Fruit fly (Drosophila melanogaster) Kc167 (cell line): ENCODE results near the gene CG6481.

Experiments
- Myc ChIP-seq: fragments of >200 bp; optimal IDR thresholded peaks from 2 replicates; lab custom pipeline; 2017; ENCODE audit warnings: missing external identifiers
- Sin3A ChIP-seq: fragments of >200 bp; optimal IDR thresholded peaks from 2 replicates; lab custom pipeline; 2018; ENCODE audit warnings: missing external identifiers
- h ChIP-seq: fragments of >200 bp; optimal IDR thresholded peaks from 3 replicates; lab custom pipeline; 2018; ENCODE audit warnings: missing external identifiers
- insv ChIP-seq: fragments of >200 bp; optimal IDR thresholded peaks from 3 replicates; lab custom pipeline; 2018; ENCODE audit warnings: missing external identifiers
- psq ChIP-seq: fragments of >200 bp; optimal IDR thresholded peaks from 2 replicates; lab custom pipeline; 2017; ENCODE audit warnings: missing external identifiers
- ttk ChIP-seq: sonication (Bioruptor generic); optimal IDR thresholded peaks from 2 replicates; lab custom pipeline; 2017; ENCODE audit warnings: missing external identifiers

CG6481 gene

DNA sequence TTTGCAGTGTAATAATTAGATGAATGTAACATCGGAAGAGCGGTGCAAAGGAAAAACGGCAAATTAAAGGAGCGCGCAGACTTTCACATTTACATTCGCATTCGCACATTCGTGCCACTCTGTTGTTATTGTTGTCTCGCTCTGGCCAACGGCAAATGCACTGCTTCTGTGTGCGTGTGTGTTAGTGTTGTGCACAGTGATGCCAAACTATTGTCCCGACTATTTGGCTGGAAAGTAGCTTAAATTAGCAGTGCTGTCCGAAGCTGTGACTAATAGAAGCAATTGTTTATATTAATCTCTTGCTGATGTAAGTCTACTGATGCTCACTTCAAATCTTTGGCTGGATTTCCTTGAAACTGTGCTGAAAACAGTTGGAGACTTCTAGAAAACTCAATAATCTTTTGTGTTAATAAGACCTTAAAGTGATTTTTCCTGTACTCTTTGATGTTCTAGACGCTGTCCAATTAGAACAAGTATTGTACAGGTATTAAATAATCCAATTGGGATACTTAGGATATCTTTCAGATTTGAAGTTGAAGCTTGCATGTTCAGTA, 6.2 kb downstream of the CG6481 start:
- TF ChIP-seq Sin3A (lab: Kevin White, UChicago) (no peak), psq (no peak), Myc (lab: Kevin White, UChicago) (no peak), ttk (lab: Kevin White, UChicago) (no peak), h (no peak), insv (lab: Kevin White, UChicago) (no peak)

DNA sequence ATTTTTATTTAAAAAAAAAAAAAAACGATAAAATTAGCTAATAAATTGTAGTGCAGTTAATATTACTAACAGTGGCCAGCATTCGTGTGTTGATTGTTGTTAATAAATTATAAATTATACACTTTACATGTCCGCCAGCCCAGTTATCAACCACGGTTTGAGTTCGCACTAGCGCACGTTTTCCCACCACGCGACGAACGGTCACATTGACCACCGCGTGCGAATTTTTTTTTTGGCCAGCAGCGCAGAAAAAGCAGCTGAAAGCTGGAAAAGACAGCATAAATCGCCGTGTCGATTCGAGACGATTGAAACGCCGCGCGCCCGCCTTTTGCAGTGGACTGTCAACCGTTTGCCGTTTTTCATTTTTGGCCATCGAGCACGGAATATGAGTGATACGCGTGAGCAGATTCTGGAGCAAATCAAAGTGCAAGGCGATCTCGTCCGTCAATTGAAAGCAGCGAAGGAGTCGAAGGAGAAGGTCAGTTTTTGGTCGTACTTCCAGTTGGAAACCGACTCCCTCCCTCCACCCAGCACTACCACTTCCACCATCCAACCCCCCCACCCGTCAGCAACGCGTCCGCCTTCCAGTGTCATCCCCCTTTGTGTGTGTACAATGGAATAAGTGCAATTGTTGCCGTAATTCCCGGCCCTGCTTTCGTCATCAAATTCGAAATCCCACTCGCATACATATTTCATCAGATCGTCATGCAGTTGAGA, 6.9 kb downstream of the CG6481 start, which contains the start of the genes Bx and HisRS:
Gene Bx, plus strand, starts transcription at position 224 of the 717 bp plus-strand sequence.
Gene HisRS, plus strand, starts transcription at position 224 of the 717 bp plus-strand sequence.
- no peak for TF ChIP-seq ttk (lab: Kevin White, UChicago)
- TF ChIP-seq Sin3A (lab: Kevin White, UChicago) = no peak
- TF ChIP-seq psq = no peak
- no peak for TF ChIP-seq Myc (lab: Kevin White, UChicago)

DNA sequence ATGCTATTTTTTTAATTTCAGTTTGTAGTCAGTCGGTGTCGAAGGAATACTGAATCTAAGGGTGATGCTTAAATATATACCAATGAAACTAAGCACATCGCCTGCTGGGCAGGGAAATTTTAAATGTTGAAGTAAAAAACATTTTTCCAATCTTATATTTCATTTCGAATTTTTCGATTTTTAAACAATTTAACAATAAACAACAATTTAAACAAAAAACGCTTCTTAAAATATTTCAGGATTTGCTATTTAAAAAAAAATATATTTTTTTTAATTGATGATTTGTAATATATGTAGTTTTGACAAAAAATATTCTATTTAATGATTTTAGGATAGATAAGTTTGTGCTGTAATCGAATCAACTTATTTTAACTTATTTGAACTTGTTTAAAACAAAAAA, 7.5 kb downstream of the CG6481 start, which contains the start of gene CG6470:
Gene CG6470, minus strand, starts transcription at position 101 of the 400 bp plus-strand sequence.
- TF ChIP-seq ttk (lab: Kevin White, UChicago) (no peak), psq (no peak), insv (lab: Kevin White, UChicago) (no peak), Myc (lab: Kevin White, UChicago) (no peak), h (no peak), Sin3A (lab: Kevin White, UChicago) (no peak)

DNA sequence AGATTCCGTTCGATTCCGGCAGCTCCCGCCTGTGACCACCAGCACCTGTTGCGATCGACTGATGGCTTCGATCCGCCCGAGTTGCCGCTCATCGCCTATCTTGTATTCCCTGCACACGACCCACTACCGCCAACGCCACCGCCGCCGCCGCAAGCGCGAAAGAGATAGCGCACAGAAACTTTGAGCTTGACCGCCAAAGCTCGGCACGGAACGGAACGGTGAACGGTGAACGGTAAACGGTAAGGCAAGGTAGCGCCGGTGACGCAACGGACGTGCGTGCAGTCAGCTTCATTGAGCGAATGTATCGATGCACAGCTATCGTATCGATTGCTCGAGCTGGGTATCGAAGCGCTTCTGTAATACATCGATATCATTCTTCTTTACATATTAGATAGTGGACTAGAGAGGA, 10.0 kb downstream of the CG6481 start, which contains the start of gene Ggt-1:
Gene Ggt-1, minus strand, starts transcription at position 251 of the 409 bp plus-strand sequence.
- TF ChIP-seq ttk (lab: Kevin White, UChicago) (no peak), psq (no peak), h (no peak), Myc (lab: Kevin White, UChicago) (no peak), Sin3A (lab: Kevin White, UChicago) (no peak), insv (lab: Kevin White, UChicago) (no peak)

DNA sequence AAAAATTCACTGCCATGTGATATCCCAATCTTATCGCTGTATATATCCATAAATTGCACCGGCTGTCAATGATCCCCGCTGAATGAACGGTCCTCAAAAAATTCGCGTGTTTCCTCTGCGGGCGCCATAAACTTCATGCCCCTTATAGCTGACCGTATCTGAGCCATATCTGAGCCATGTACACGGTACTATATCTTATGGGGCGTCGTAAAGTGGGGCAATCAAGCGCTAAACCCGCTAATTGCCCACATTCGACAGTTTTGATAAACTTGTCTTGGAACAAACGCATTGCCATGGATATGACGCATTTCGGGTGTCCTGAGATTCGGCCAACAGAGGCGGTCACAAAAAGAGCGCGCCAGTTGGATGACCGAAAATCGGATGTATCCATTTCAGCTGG, 11.4 kb downstream of the CG6481 start:
- TF ChIP-seq ttk (lab: Kevin White, UChicago) (no peak), Sin3A (lab: Kevin White, UChicago) (no peak), h (no peak)

DNA sequence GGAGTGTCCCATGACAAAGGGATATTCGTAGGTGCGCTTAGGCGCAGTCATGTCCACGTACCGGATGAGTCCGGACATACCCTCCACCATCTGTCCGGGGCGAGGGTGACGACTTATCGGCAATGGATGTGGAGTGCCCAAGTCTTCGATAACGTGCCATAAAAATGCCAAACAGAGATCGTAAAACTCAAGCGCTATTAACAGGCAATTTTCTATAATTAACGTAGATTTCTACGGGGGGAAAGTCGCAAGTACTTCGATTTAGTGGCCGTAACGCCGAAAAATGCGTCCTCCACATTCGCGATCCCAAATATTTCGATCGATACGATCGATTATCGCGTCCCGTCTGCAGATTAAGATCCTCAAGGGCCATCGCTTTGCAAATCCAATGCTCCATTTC, 12.8 kb downstream of the CG6481 start:
- no peak for TF ChIP-seq Myc (lab: Kevin White, UChicago)
- no peak for TF ChIP-seq Sin3A (lab: Kevin White, UChicago)
- no peak for TF ChIP-seq ttk (lab: Kevin White, UChicago)
- TF ChIP-seq insv (lab: Kevin White, UChicago) = no peak
- no peak for TF ChIP-seq psq
- TF ChIP-seq h = no peak

DNA sequence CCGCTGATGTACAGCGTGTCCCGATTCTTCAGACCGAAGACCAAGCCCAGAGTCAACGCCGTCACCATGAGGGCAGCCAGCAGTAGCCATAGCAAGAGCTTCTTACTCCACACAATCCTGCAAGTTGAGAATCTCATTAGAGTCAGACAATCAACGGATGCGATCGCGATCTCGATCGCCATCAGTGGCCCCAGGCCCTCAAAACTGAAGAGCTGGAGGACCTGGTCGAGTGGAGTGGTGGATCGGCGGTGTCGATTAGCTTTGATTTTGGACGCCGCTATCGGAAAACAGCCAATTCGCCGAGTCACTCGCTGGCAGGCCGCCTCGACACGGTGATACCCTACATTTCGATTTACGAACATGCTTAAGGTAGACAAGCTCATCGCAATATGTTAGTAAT, 13.7 kb downstream of the CG6481 start:
- TF ChIP-seq insv (lab: Kevin White, UChicago) (no peak), Sin3A (lab: Kevin White, UChicago) (no peak), Myc (lab: Kevin White, UChicago) (no peak), h (no peak), ttk (lab: Kevin White, UChicago) (no peak), psq (no peak)

DNA sequence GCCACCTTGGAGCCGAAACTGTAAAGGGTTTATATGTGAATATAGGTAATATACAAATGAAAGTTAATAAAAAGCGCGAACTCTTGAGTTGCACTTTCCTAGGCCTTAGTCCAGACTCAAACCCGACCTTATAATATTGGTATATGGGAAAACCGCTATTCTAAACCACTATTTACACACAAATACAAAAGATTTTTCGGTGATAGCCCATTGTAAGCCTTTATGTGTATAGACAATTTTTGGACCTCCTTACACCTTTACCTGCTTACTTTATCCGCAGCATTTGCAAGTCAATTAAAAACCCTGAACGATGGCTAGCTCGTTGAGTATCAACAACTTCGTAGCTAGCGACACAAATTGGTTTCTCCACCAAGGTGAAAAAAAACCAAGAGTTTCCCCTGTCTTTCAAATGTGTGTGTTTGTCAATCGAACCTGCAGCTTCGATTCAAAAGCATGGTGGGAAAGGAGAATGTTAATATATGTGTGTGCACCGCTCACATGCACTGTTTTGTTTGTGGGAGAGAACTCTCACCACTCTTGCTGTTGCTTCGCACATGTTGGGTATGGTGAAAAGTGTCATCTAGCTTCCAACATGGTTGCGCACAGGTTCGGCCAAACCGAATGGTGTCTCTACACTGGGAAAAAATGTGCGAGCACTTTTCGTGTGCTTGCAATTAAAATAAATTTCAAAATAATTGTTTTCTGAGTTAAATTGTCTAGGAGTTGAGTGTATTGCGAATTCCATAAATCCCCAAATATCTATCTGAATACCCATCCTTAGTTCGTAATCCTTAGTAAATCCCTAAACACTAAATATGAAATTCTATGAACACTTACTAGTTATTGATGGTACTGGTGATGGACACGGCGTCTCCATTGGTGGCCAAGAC, 15.4 kb downstream of the CG6481 start:
- no peak for TF ChIP-seq Sin3A (lab: Kevin White, UChicago)
- no peak for TF ChIP-seq insv (lab: Kevin White, UChicago)
- no peak for TF ChIP-seq psq
- TF ChIP-seq Myc (lab: Kevin White, UChicago) = no peak
- no peak for TF ChIP-seq ttk (lab: Kevin White, UChicago)
- no peak for TF ChIP-seq h

DNA sequence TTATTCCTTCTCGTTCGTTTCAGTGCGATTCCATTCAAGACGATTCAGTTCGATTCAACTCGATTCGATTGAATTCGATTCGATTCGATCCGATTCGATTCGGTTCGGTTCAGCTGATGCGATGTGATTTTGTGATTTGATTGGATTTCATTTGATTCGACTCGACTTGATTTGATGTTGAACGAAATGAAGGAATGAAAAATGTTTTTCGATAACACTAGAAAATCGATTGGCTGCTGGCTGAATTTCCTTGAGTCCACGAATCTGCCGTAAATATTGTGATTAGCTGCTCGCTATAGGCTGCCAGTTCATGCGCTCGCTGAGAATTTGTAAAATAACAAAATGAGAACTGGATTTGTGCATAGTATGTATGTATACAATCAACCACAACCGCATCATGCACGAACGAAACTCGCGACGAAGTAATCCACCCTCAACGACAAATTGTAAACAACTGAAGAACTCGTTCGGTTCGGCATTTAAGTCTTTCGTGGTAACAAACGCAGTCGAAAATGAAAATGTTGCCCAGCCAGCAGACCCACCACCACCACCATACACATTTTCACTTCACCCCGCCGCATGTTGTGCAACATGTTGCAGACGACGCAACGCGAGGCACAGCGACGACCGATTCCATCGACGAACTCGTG, 17.2 kb downstream of the CG6481 start, which contains the start of gene Wnt5:
Gene Wnt5, minus strand, starts transcription at position 458 of the 650 bp plus-strand sequence.
- TF ChIP-seq psq (no peak), ttk (lab: Kevin White, UChicago) (no peak), h (no peak), Myc (lab: Kevin White, UChicago) (no peak), Sin3A (lab: Kevin White, UChicago) (no peak), insv (lab: Kevin White, UChicago) (no peak)

DNA sequence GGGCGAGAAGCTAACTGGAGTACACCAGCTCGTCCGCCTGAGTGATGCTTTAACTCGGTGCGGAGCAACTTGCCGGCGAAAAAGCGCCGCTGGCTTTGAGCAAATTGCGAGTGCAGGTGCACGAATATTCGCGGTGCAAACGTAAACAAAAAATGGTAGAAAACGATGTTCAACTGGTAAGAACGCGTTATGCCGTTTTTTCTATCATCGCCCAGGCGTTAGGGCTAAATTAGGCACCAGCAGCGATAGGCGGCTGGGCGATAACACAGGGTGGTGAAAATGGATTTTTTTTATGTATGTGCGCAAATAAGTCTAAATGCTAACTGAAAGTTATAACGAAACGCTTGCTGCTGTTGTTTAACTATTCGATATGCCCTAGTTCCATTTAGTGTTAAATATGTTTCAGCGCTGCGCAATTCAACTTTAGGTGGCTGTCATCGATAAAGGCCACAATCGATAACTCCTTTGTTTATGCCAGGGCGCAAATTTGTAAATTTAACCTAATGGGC, 22.5 kb downstream of the CG6481 start, which contains the start of the genes Pgant7 and Xrcc2:
Gene Pgant7, minus strand, starts transcription at position 308 of the 509 bp plus-strand sequence.
Gene Xrcc2, plus strand, starts transcription at position 449 of the 509 bp plus-strand sequence.
- no peak for TF ChIP-seq ttk (lab: Kevin White, UChicago)
- TF ChIP-seq insv (lab: Kevin White, UChicago) = no peak
- no peak for TF ChIP-seq Sin3A (lab: Kevin White, UChicago)
- TF ChIP-seq psq = no peak
- no peak for TF ChIP-seq h
- TF ChIP-seq Myc (lab: Kevin White, UChicago) = no peak
